Fruit fly (Drosophila melanogaster) whole organism, embryonic: ENCODE results near the gene Hsp67Ba.

Experiments
- Adf1 ChIP-seq: fragments of 200-800 bp; sonication (Bioruptor generic); IDR thresholded peaks from 2 replicates; pipeline ENCODE4 v1.3.6; 2022; ENCODE audit warnings: missing biosample characterization, missing genetic modification characterization
- BEAF-32 ChIP-seq: fragments of 200-800 bp; sonication (Bioruptor generic); optimal IDR thresholded peaks from 3 replicates; lab custom pipeline; 2017; ENCODE audit warnings: missing biosample characterization, missing genetic modification characterization, mild to moderate bottlenecking, moderate library complexity, missing genetic modification reagents
- CG10959 ChIP-seq: fragments of 200-800 bp; sonication (Bioruptor generic); IDR thresholded peaks from 2 replicates; pipeline ENCODE4 v1.3.6; 2022; ENCODE audit warnings: missing biosample characterization, missing genetic modification characterization
- CG11723 ChIP-seq: fragments of 200-800 bp; sonication (Bioruptor generic); optimal IDR thresholded peaks from 2 replicates; lab custom pipeline; 2017; ENCODE audit warnings: missing biosample characterization, mild to moderate bottlenecking, missing genetic modification characterization
- CG12071 ChIP-seq: fragments of 200-800 bp; sonication (Bioruptor generic); optimal IDR thresholded peaks from 3 replicates; lab custom pipeline; 2018; ENCODE audit warnings: missing biosample characterization, mild to moderate bottlenecking, missing genetic modification characterization
- CG12104 ChIP-seq: fragments of 200-800 bp; sonication (Bioruptor generic); optimal IDR thresholded peaks from 3 replicates; lab custom pipeline; 2016; ENCODE audit warnings: missing biosample characterization, missing genetic modification characterization
- CG12219 ChIP-seq: fragments of 200-800 bp; sonication (Bioruptor generic); optimal IDR thresholded peaks from 3 replicates; lab custom pipeline; 2018; ENCODE audit warnings: missing biosample characterization, mild to moderate bottlenecking, missing genetic modification characterization
- CG12744 ChIP-seq: fragments of 200-800 bp; sonication (Bioruptor generic); optimal IDR thresholded peaks from 2 replicates; lab custom pipeline; 2016; ENCODE audit warnings: missing biosample characterization, missing genetic modification characterization
- CG13123 ChIP-seq: fragments of 200-800 bp; sonication (Bioruptor generic); optimal IDR thresholded peaks from 2 replicates; lab custom pipeline; 2016; ENCODE audit warnings: missing biosample characterization, missing genetic modification characterization
- CG13424 ChIP-seq: fragments of 200-800 bp; sonication (Bioruptor generic); optimal IDR thresholded peaks from 2 replicates; lab custom pipeline; 2019; ENCODE audit warnings: missing biosample characterization, mild to moderate bottlenecking, missing genetic modification characterization, moderate library complexity
- CG15479 ChIP-seq: fragments of 200-800 bp; sonication (Bioruptor generic); optimal IDR thresholded peaks from 3 replicates; lab custom pipeline; 2019; ENCODE audit warnings: missing biosample characterization, mild to moderate bottlenecking, missing genetic modification characterization, moderate library complexity
- CG15514 ChIP-seq: fragments of 200-800 bp; sonication (Bioruptor generic); optimal IDR thresholded peaks from 3 replicates; lab custom pipeline; 2017; ENCODE audit warnings: missing biosample characterization, missing genetic modification characterization, mild to moderate bottlenecking, moderate library complexity, missing genetic modification reagents
- CG15696 ChIP-seq: fragments of 200-800 bp; sonication (Bioruptor generic); optimal IDR thresholded peaks from 2 replicates; lab custom pipeline; 2019; ENCODE audit warnings: missing biosample characterization, mild to moderate bottlenecking, missing genetic modification characterization, moderate library complexity
- CG17186 ChIP-seq: fragments of 200-800 bp; sonication (Bioruptor generic); optimal IDR thresholded peaks from 3 replicates; lab custom pipeline; 2017; ENCODE audit warnings: missing biosample characterization, missing genetic modification reagents, missing genetic modification characterization
- CG17612 ChIP-seq: fragments of 200-800 bp; sonication (Bioruptor generic); IDR thresholded peaks from 2 replicates; pipeline ENCODE4 v1.3.6; 2022; ENCODE audit warnings: missing biosample characterization, missing genetic modification characterization
- CG18262 ChIP-seq: fragments of 200-800 bp; optimal IDR thresholded peaks from 3 replicates; lab custom pipeline; 2019; ENCODE audit warnings: missing biosample characterization, mild to moderate bottlenecking, missing genetic modification characterization, moderate library complexity
- CG18619 ChIP-seq: fragments of 200-800 bp; sonication (Bioruptor generic); optimal IDR thresholded peaks from 3 replicates; lab custom pipeline; 2017; ENCODE audit warnings: missing biosample characterization, mild to moderate bottlenecking, missing genetic modification characterization
- CG2120 ChIP-seq: fragments of 200-800 bp; sonication (Bioruptor generic); optimal IDR thresholded peaks from 3 replicates; lab custom pipeline; 2016; ENCODE audit warnings: missing biosample characterization, missing genetic modification characterization
- CG2712 ChIP-seq: fragments of 200-800 bp; optimal IDR thresholded peaks from 3 replicates; lab custom pipeline; 2019; ENCODE audit warnings: missing biosample characterization, mild to moderate bottlenecking, missing genetic modification characterization, moderate library complexity
- CG4328 ChIP-seq: fragments of 200-800 bp; sonication (Bioruptor generic); optimal IDR thresholded peaks from 3 replicates; lab custom pipeline; 2017; ENCODE audit warnings: missing biosample characterization, missing genetic modification reagents, missing genetic modification characterization
- CG4360 ChIP-seq: fragments of 200-800 bp; sonication (Bioruptor generic); IDR thresholded peaks from 2 replicates; pipeline ENCODE4 v1.3.6; 2022; ENCODE audit warnings: missing biosample characterization, missing genetic modification characterization
- CG5180 ChIP-seq: fragments of 200-800 bp; sonication (Bioruptor generic); optimal IDR thresholded peaks from 3 replicates; lab custom pipeline; 2017; ENCODE audit warnings: missing biosample characterization, missing genetic modification characterization, mild to moderate bottlenecking, moderate library complexity, missing genetic modification reagents
- CG7745 ChIP-seq: fragments of 200-800 bp; sonication (Bioruptor generic); optimal IDR thresholded peaks from 2 replicates; lab custom pipeline; 2018; ENCODE audit warnings: missing biosample characterization, mild to moderate bottlenecking, missing genetic modification characterization, moderate library complexity
- CG8944 ChIP-seq: fragments of 200-800 bp; sonication (Bioruptor generic); optimal IDR thresholded peaks from 3 replicates; lab custom pipeline; 2016; ENCODE audit warnings: missing biosample characterization, missing genetic modification characterization
- CG9727 ChIP-seq: fragments of 200-800 bp; sonication (Bioruptor generic); optimal IDR thresholded peaks from 3 replicates; lab custom pipeline; 2017; ENCODE audit warnings: missing biosample characterization, mild to moderate bottlenecking, missing genetic modification characterization
- Dip2 ChIP-seq: fragments of 200-800 bp; sonication (Bioruptor generic); IDR thresholded peaks from 2 replicates; pipeline ENCODE4 v1.3.6; 2022; ENCODE audit warnings: missing biosample characterization, missing genetic modification characterization
- Elba2 ChIP-seq: fragments of 200-800 bp; sonication (Bioruptor generic); optimal IDR thresholded peaks from 3 replicates; lab custom pipeline; 2016; ENCODE audit warnings: missing biosample characterization, missing genetic modification characterization
- Fer2 ChIP-seq: fragments of 200-800 bp; sonication (Bioruptor generic); optimal IDR thresholded peaks from 2 replicates; lab custom pipeline; 2018; ENCODE audit warnings: missing biosample characterization, mild to moderate bottlenecking, missing genetic modification characterization, moderate library complexity
- GATAe ChIP-seq: fragments of 200-800 bp; sonication (Bioruptor generic); conservative IDR thresholded peaks from 2 replicates; pipeline ENCODE4 v1.3.6; 2022; ENCODE audit warnings: missing biosample characterization, missing genetic modification characterization
- HLH54F ChIP-seq: fragments of 200-800 bp; sonication (Bioruptor generic); optimal IDR thresholded peaks from 3 replicates; lab custom pipeline; 2016; ENCODE audit warnings: missing biosample characterization, missing genetic modification characterization
- Hsf ChIP-seq: fragments of 200-800 bp; sonication (Bioruptor generic); optimal IDR thresholded peaks from 3 replicates; lab custom pipeline; 2016; ENCODE audit warnings: missing biosample characterization, missing genetic modification characterization
- Lhr ChIP-seq: fragments of 200-800 bp; sonication (Bioruptor generic); optimal IDR thresholded peaks from 3 replicates; lab custom pipeline; 2017; ENCODE audit warnings: mild to moderate bottlenecking, missing biosample characterization, missing genetic modification reagents, missing genetic modification characterization
- Mes4 ChIP-seq: fragments of 200-800 bp; sonication (Bioruptor generic); optimal IDR thresholded peaks from 2 replicates; lab custom pipeline; 2016; ENCODE audit warnings: missing biosample characterization, missing genetic modification characterization
- ase ChIP-seq: fragments of 200-800 bp; sonication (Bioruptor generic); IDR thresholded peaks from 3 replicates; pipeline ENCODE4 v1.3.6; 2022; ENCODE audit warnings: missing biosample characterization, missing genetic modification characterization
- bab2 ChIP-seq: fragments of 200-800 bp; sonication (Bioruptor generic); optimal IDR thresholded peaks from 2 replicates; lab custom pipeline; 2016; ENCODE audit warnings: missing biosample characterization, missing genetic modification characterization
- chm ChIP-seq: fragments of 200-800 bp; sonication (Bioruptor generic); IDR thresholded peaks from 2 replicates; pipeline ENCODE4 v1.3.6; 2022; ENCODE audit warnings: missing biosample characterization, missing genetic modification characterization
- danr ChIP-seq: fragments of 200-800 bp; sonication (Bioruptor generic); IDR thresholded peaks from 2 replicates; pipeline ENCODE4 v1.3.6; 2022; ENCODE audit warnings: missing biosample characterization, missing genetic modification characterization
- fu2 ChIP-seq: fragments of 200-800 bp; sonication (Bioruptor generic); optimal IDR thresholded peaks from 2 replicates; lab custom pipeline; 2016; ENCODE audit warnings: missing biosample characterization, missing genetic modification characterization
- grn ChIP-seq: fragments of 200-800 bp; sonication (Bioruptor generic); optimal IDR thresholded peaks from 3 replicates; lab custom pipeline; 2017; ENCODE audit warnings: missing biosample characterization, missing genetic modification characterization
- hb ChIP-seq: fragments of 200-800 bp; sonication (Bioruptor generic); IDR thresholded peaks from 3 replicates; pipeline ENCODE4 v1.3.6; 2022; ENCODE audit warnings: missing biosample characterization, missing genetic modification characterization; ENCODE audit not compliant: partially characterized antibody
- ind ChIP-seq: fragments of 200-800 bp; sonication (Bioruptor generic); optimal IDR thresholded peaks from 3 replicates; lab custom pipeline; 2016; ENCODE audit warnings: missing biosample characterization, missing genetic modification characterization
- jumu ChIP-seq: fragments of 200-800 bp; sonication (Bioruptor generic); optimal IDR thresholded peaks from 3 replicates; lab custom pipeline; 2016; ENCODE audit warnings: missing biosample characterization, missing genetic modification characterization
- maf-S ChIP-seq: fragments of 200-800 bp; sonication (Bioruptor generic); optimal IDR thresholded peaks from 2 replicates; lab custom pipeline; 2016; ENCODE audit warnings: missing biosample characterization, missing genetic modification characterization
- mirr ChIP-seq: fragments of 200-800 bp; sonication (Bioruptor generic); optimal IDR thresholded peaks from 3 replicates; lab custom pipeline; 2018; ENCODE audit warnings: missing biosample characterization, mild to moderate bottlenecking, missing genetic modification characterization
- p53 ChIP-seq: fragments of 200-800 bp; sonication (Bioruptor generic); optimal IDR thresholded peaks from 2 replicates; lab custom pipeline; 2016; ENCODE audit warnings: missing biosample characterization, missing genetic modification characterization
- peb ChIP-seq: fragments of 200-800 bp; sonication (Bioruptor generic); IDR thresholded peaks from 2 replicates; pipeline ENCODE4 v1.3.6; 2022; ENCODE audit warnings: missing biosample characterization, missing genetic modification characterization
- sc ChIP-seq, 3 experiments: fragments of >200 bp in 2 of 3; fragments of 200-800 bp in 1 of 3; sonication (Bioruptor generic) in 1 of 3; optimal IDR thresholded peaks; 2 replicates in 2 of 3; 3 replicates in 1 of 3; lab custom pipeline; 2017; ENCODE audit warnings: mild to moderate bottlenecking in 1 of 3, missing biosample characterization in 1 of 3, missing genetic modification characterization in 1 of 3, missing genetic modification reagents in 1 of 3
- slou ChIP-seq: fragments of 200-800 bp; sonication (Bioruptor generic); optimal IDR thresholded peaks from 3 replicates; lab custom pipeline; 2016; ENCODE audit warnings: missing biosample characterization, missing genetic modification characterization
- tio ChIP-seq: fragments of 200-800 bp; sonication (Bioruptor generic); optimal IDR thresholded peaks from 2 replicates; lab custom pipeline; 2017; ENCODE audit warnings: missing biosample characterization, missing genetic modification characterization, inconsistent platforms

The Hsp67Ba gene

dm6 chr3L:9422636-9423419 is 43.5 kb upstream of the Hsp67Ba start, which contains the start of gene aay (continued):
- TF ChIP-seq chm, result peak; percentile 99
- peak; percentile 100 for TF ChIP-seq CG18262 (tag; lab: Kevin White, UChicago)
- peak; percentile 84 for TF ChIP-seq CG4360 (GFP tag; lab: Robert Waterston, UW)
- TF ChIP-seq CG12104 (GFP tag; lab: Kevin White, UChicago), result peak; percentile 98
- TF ChIP-seq CG17612 (GFP tag; lab: Robert Waterston, UW), result peak; percentile 95
- TF ChIP-seq CG12744 (GFP tag; lab: Kevin White, UChicago), result peak; percentile 98
- TF ChIP-seq CG5180 (GFP tag; lab: Kevin White, UChicago), result peak; percentile 93
- TF ChIP-seq CG15514 (GFP tag; lab: Kevin White, UChicago), result peak; percentile 94
- peak; percentile 98 for TF ChIP-seq CG12219
- peak; percentile 97 for TF ChIP-seq danr (GFP tag; lab: Robert Waterston, UW)
- TF ChIP-seq hb (GFP tag; lab: Robert Waterston, UW), result no peak
- TF ChIP-seq Dip2 (GFP tag; lab: Robert Waterston, UW), result peak; percentile 42; the same call in 1 of the 2 replicates
- peak; percentile 97 for TF ChIP-seq CG4328 (GFP tag; lab: Kevin White, UChicago)
- TF ChIP-seq HLH54F (GFP tag; lab: Kevin White, UChicago), result peak; percentile 98
- TF ChIP-seq BEAF-32, result peak; percentile 22
- TF ChIP-seq CG9727 (GFP tag; lab: Kevin White, UChicago), result peak; percentile 100
- TF ChIP-seq peb, result peak; percentile 96
- TF ChIP-seq Adf1 (GFP tag; lab: Robert Waterston, UW), result peak; percentile 87
- TF ChIP-seq CG13424 (tag; lab: Kevin White, UChicago), result peak; percentile 99
- peak; percentile 71 for TF ChIP-seq CG15479 (GFP tag; lab: Kevin White, UChicago)
- TF ChIP-seq CG7745 (tag; lab: Kevin White, UChicago), result peak; percentile 88
- peak; percentile 96 for TF ChIP-seq slou (GFP tag; lab: Kevin White, UChicago)
- peak; percentile 99 for TF ChIP-seq ind (GFP tag; lab: Kevin White, UChicago)
- TF ChIP-seq p53 (GFP tag; lab: Kevin White, UChicago), result peak; percentile 47
- TF ChIP-seq grn (GFP tag; lab: Kevin White, UChicago), result peak; percentile 100
- peak; percentile 97 for TF ChIP-seq CG11723 (GFP tag; lab: Kevin White, UChicago)
- peak; percentile 96 for TF ChIP-seq jumu (GFP tag; lab: Kevin White, UChicago)
- peak; percentile 98 for TF ChIP-seq CG10959 (GFP tag; lab: Robert Waterston, UW)
- TF ChIP-seq CG15696 (tag; lab: Kevin White, UChicago), result peak; percentile 99
- peak; percentile 99 for TF ChIP-seq bab2
- TF ChIP-seq mirr (GFP tag; lab: Kevin White, UChicago), result peak; percentile 90
- peak; percentile 98 for TF ChIP-seq CG13123
- peak; percentile 97 for TF ChIP-seq GATAe (GFP tag; lab: Robert Waterston, UW)
- peak; percentile 92 for TF ChIP-seq CG17186 (GFP tag; lab: Kevin White, UChicago)
- peak; percentile 100 for TF ChIP-seq CG2712
- peak; percentile 93 for TF ChIP-seq Elba2
- peak; percentile 99 for TF ChIP-seq CG18619 (GFP tag; lab: Kevin White, UChicago)
- TF ChIP-seq maf-S (GFP tag; lab: Kevin White, UChicago), result peak; percentile 95
- TF ChIP-seq Fer2, result peak; percentile 96
- TF ChIP-seq fu2 (GFP tag; lab: Kevin White, UChicago), result peak; percentile 96
- TF ChIP-seq ase (GFP tag; lab: Robert Waterston, UW), result peak; percentile 98
- peak; percentile 96 for TF ChIP-seq Lhr (GFP tag; lab: Kevin White, UChicago)
- peak; percentile 98 for TF ChIP-seq Mes4
- TF ChIP-seq sc (optimal IDR thresholded peaks at IDR 0.05; lab: Kevin White, UChicago), result no peak
- TF ChIP-seq sc (GFP tag; optimal IDR thresholded peaks at IDR 0.05; lab: Kevin White, UChicago), result peak; percentile 98
- peak; percentile 97 for TF ChIP-seq tio
- peak; percentile 99 for TF ChIP-seq Hsf
- TF ChIP-seq CG2120 (GFP tag; lab: Kevin White, UChicago), result peak; percentile 99
- peak; percentile 98 for TF ChIP-seq CG12071 (GFP tag; lab: Kevin White, UChicago)
- peak; percentile 95 for TF ChIP-seq CG8944
